Fruit fly (Drosophila melanogaster) whole organism, adult: ENCODE data around the gene CG7766.

Experiments
- CG11617 ChIP-seq: fragments of 200-800 bp; sonication (Bioruptor generic); optimal IDR thresholded peaks from 2 replicates; lab custom pipeline; 2017; ENCODE audit warnings: mild to moderate bottlenecking, missing biosample characterization, missing genetic modification reagents, missing genetic modification characterization
- CG12768 ChIP-seq: fragments of 200-800 bp; sonication (Bioruptor generic); optimal IDR thresholded peaks from 2 replicates; lab custom pipeline; 2017; ENCODE audit warnings: missing biosample characterization, missing genetic modification characterization, mild to moderate bottlenecking, moderate library complexity, missing genetic modification reagents
- CG14711 ChIP-seq: fragments of 200-800 bp; sonication (Bioruptor generic); optimal IDR thresholded peaks from 2 replicates; lab custom pipeline; 2018; ENCODE audit warnings: missing biosample characterization, mild to moderate bottlenecking, missing genetic modification characterization, moderate library complexity
- CG33017 ChIP-seq: fragments of 200-800 bp; sonication (Bioruptor generic); optimal IDR thresholded peaks from 2 replicates; lab custom pipeline; 2018; ENCODE audit warnings: missing biosample characterization, mild to moderate bottlenecking, missing genetic modification characterization, moderate library complexity
- CG7101 ChIP-seq: fragments of 200-800 bp; sonication (Bioruptor generic); optimal IDR thresholded peaks from 2 replicates; lab custom pipeline; 2018; ENCODE audit warnings: missing biosample characterization, mild to moderate bottlenecking, missing genetic modification characterization, moderate library complexity
- Mnt ChIP-seq: fragments of 200-800 bp; sonication (Bioruptor generic); optimal IDR thresholded peaks from 2 replicates; lab custom pipeline; 2016; ENCODE audit warnings: missing biosample characterization, mild to moderate bottlenecking, missing genetic modification characterization
- bab1 ChIP-seq: fragments of 200-800 bp; sonication (Bioruptor generic); optimal IDR thresholded peaks from 3 replicates; lab custom pipeline; 2019; ENCODE audit warnings: missing biosample characterization, mild to moderate bottlenecking, missing genetic modification characterization, moderate library complexity
- cnc ChIP-seq, 2 experiments: fragments of >200 bp; optimal IDR thresholded peaks; 2 replicates each; lab custom pipeline; 2017
- kay ChIP-seq: fragments of 200-800 bp; sonication (Bioruptor generic); peaks from one replicate; lab custom pipeline; 2016; ENCODE audit warnings: missing biosample characterization, missing genetic modification characterization, borderline replicate concordance
- pad ChIP-seq: fragments of 200-800 bp; sonication (Bioruptor generic); optimal IDR thresholded peaks from 3 replicates; lab custom pipeline; 2017; ENCODE audit warnings: missing biosample characterization, missing genetic modification characterization, mild to moderate bottlenecking, moderate library complexity, missing genetic modification reagents

dm6 chrX:9074040-9074439, 29.5 kb downstream of the CG7766 start:
- TF ChIP-seq CG33017 (tag; lab: Kevin White, UChicago) (no peak), CG11617 (GFP tag; lab: Kevin White, UChicago) (no peak), pad (GFP tag; lab: Kevin White, UChicago) (no peak), CG14711 (no peak), CG7101 (tag; lab: Kevin White, UChicago) (no peak), bab1 (GFP tag; lab: Kevin White, UChicago) (no peak), kay (GFP tag; lab: Kevin White, UChicago) (no peak), cnc (optimal IDR thresholded peaks at IDR 0.05; lab: Kevin White, UChicago) (no peak), CG12768 (GFP tag; lab: Kevin White, UChicago) (no peak), Mnt (GFP tag; lab: Kevin White, UChicago) (no peak)
